Worm (Caenorhabditis elegans): ENCODE data around the gene K09F5.1.

- TF ChIP-seq ztf-23 (GFP tag; IDR thresholded peaks at IDR 0.05) = no peak
- no peak for TF ChIP-seq klf-2 (GFP tag; conservative IDR thresholded peaks at IDR 0.05)
- TF ChIP-seq ref-1 (GFP tag; conservative IDR thresholded peaks at IDR 0.05) = no peak
- TF ChIP-seq cog-1 (tag; optimal IDR thresholded peaks at IDR 0.05) = no peak
- TF ChIP-seq ztf-29 (GFP tag; IDR thresholded peaks at IDR 0.05) = no peak
- no peak for TF ChIP-seq med-1 (GFP tag; optimal IDR thresholded peaks at IDR 0.05; ENCODE audit: insufficient read depth)
Observed at ce11 chrX:7779527-7780033, 40.1 kb downstream of the K09F5.1 start, which contains the start of gene ZK154.1.

Data from whole organism, midembryonic.